Comparison of ENCODE assay signal across 5 fruit fly cellular contexts in the genomic region with DNA sequence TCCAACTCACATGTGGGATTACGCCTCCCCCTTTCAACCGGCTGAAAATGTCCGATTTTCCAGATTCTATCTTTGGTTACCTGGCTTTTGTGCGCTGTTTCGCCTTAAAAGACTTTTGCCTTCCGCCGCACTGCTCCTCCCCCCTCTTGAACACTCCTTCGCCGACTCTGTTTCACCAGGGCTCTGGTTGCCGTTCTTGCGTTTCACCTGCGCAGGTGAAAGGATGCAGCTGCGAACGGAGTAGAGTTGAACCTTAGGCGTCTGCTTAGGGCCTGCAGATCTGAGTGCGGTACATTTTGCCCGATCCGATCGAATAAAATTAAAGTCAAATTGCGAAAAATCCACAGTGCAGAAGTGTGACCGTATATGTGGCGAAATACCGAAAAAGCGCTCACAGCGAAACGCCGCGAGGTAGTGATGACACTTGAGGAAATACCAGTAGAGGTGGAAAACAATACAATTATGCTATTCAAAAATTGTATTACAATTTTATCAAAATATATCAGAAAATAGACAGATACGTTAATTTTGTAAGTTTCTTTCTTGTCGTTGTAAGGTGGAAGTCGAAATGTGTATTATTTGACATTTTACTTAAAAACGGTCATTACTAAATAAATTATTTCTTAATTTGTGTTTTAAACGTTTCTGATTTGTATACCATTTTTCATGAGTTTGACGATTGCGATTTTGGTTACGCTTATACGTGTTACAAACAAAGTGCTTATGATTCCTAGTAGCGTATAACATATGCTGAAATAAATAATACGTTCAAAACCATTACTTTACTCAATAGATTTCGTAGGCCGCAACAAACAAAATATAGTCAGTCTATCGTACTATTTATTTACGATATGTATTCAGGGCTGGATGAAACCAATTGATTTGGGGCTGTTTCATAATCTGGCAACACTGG.
TF ChIP-seq lines count a peak whose summit lies in the region.

CG6664 (minus strand) TSS at position 518 of the 913 bp plus-strand sequence.
CG7728 (plus strand) TSS at position 874 of the 913 bp plus-strand sequence.

- TF ChIP-seq CTCF in whole organism, embryonic (GFP tag; optimal IDR thresholded peaks at IDR 0.05; lab: Kevin White, UChicago): no peak

TF ChIP-seq in whole organism, adult, 20 proteins besides CTCF, POLR2A, EP300 and RAD21 (continues in another document):
- TF ChIP-seq CG1620 (GFP tag; optimal IDR thresholded peaks at IDR 0.05; lab: Kevin White, UChicago) (peak; percentile 37), Mnt (GFP tag; optimal IDR thresholded peaks at IDR 0.05; lab: Kevin White, UChicago) (peak; percentile 98), bab1 (GFP tag; optimal IDR thresholded peaks at IDR 0.05; lab: Kevin White, UChicago) (peak; percentile 54), CG12768 (GFP tag; optimal IDR thresholded peaks at IDR 0.05; lab: Kevin White, UChicago) (peak; percentile 61), cic (GFP tag; optimal IDR thresholded peaks at IDR 0.05; lab: Kevin White, UChicago) (no peak), CG14711 (tag; optimal IDR thresholded peaks at IDR 0.05; lab: Kevin White, UChicago) (no peak), Crg-1 (GFP tag; optimal IDR thresholded peaks at IDR 0.05; lab: Kevin White, UChicago) (peak; percentile 15), CG7101 (tag; optimal IDR thresholded peaks at IDR 0.05; lab: Kevin White, UChicago) (peak; percentile 46), CG5204 (GFP tag; optimal IDR thresholded peaks at IDR 0.05; lab: Kevin White, UChicago) (no peak), CG33017 (tag; optimal IDR thresholded peaks at IDR 0.05; lab: Kevin White, UChicago) (no peak), pad (GFP tag; optimal IDR thresholded peaks at IDR 0.05; lab: Kevin White, UChicago) (peak; percentile 16), CG11617 (GFP tag; optimal IDR thresholded peaks at IDR 0.05; lab: Kevin White, UChicago) (peak; percentile 66), Hr96 (GFP tag; optimal IDR thresholded peaks at IDR 0.05; lab: Kevin White, UChicago) (peak; percentile 68), toe (GFP tag; optimal IDR thresholded peaks at IDR 0.05; lab: Kevin White, UChicago) (peak; percentile 69), ovo (GFP tag; optimal IDR thresholded peaks at IDR 0.05; lab: Kevin White, UChicago) (peak; percentile 60), Clk (GFP tag; optimal IDR thresholded peaks at IDR 0.05; lab: Kevin White, UChicago) (peak; percentile 21)

TF ChIP-seq in whole organism, embryonic, 481 proteins besides CTCF, POLR2A, EP300 and RAD21 (continues in another document):
- peak; percentile 25 for TF ChIP-seq Fer2 (tag; optimal IDR thresholded peaks at IDR 0.05; lab: Kevin White, UChicago)
- peak; percentile 68 for TF ChIP-seq CG13424 (tag; optimal IDR thresholded peaks at IDR 0.05; lab: Kevin White, UChicago)
- peak; percentile 19 for TF ChIP-seq Atf3 (GFP tag; optimal IDR thresholded peaks at IDR 0.05; lab: Kevin White, UChicago)
- no peak for TF ChIP-seq ro (GFP tag; IDR thresholded peaks at IDR 0.05; lab: Robert Waterston, UW)
- peak; percentile 20 for TF ChIP-seq fd96Cb (tag; optimal IDR thresholded peaks at IDR 0.05; lab: Kevin White, UChicago)
- TF ChIP-seq phol (tag; optimal IDR thresholded peaks at IDR 0.05; lab: Kevin White, UChicago): peak; percentile 58
- no peak for TF ChIP-seq CG10274 (GFP tag; optimal IDR thresholded peaks at IDR 0.05; lab: Kevin White, UChicago)
- no peak for TF ChIP-seq nom (GFP tag; optimal IDR thresholded peaks at IDR 0.05; lab: Kevin White, UChicago)
- TF ChIP-seq cas (GFP tag; IDR thresholded peaks at IDR 0.05; lab: Robert Waterston, UW): no peak
- peak; percentile 50 for TF ChIP-seq bcd (GFP tag; optimal IDR thresholded peaks at IDR 0.05; lab: Kevin White, UChicago)
- peak; percentile 59; the same call in 2 of the 3 replicates for TF ChIP-seq knrl (GFP tag; IDR thresholded peaks at IDR 0.05; lab: Robert Waterston, UW; ENCODE audit: partially characterized antibody)
- peak; percentile 45; the same call in 2 of the 3 replicates for TF ChIP-seq HLH4C (GFP tag; IDR thresholded peaks at IDR 0.05; lab: Robert Waterston, UW; ENCODE audit: partially characterized antibody)
- peak; percentile 41 for TF ChIP-seq Chrac-16 (GFP tag; optimal IDR thresholded peaks at IDR 0.05; lab: Kevin White, UChicago)
- no peak for TF ChIP-seq Hand (GFP tag; optimal IDR thresholded peaks at IDR 0.05; lab: Kevin White, UChicago)
- no peak for TF ChIP-seq CG16779 (GFP tag; IDR thresholded peaks at IDR 0.05; lab: Robert Waterston, UW)

TF ChIP-seq in whole organism, prepupa, 60 proteins besides CTCF, POLR2A, EP300 and RAD21 (continues in another document):
- TF ChIP-seq CG6163 (GFP tag; IDR thresholded peaks at IDR 0.05; lab: Robert Waterston, UW): 0 out of 3 replicates have a peak, but pooled peaks have one; percentile 47
- TF ChIP-seq pdm3 (GFP tag; optimal IDR thresholded peaks at IDR 0.05; lab: Kevin White, UChicago): no peak
- peak; percentile 15 for TF ChIP-seq dac (GFP tag; optimal IDR thresholded peaks at IDR 0.05; lab: Kevin White, UChicago)
- no peak for TF ChIP-seq acj6 (GFP tag; optimal IDR thresholded peaks at IDR 0.05; lab: Kevin White, UChicago)
- peak; percentile 57 for TF ChIP-seq cyc (GFP tag; optimal IDR thresholded peaks at IDR 0.05; lab: Kevin White, UChicago)
- TF ChIP-seq CG3032 (tag; optimal IDR thresholded peaks at IDR 0.05; lab: Kevin White, UChicago): peak; percentile 64
- no peak for TF ChIP-seq vri (GFP tag; optimal IDR thresholded peaks at IDR 0.05; lab: Kevin White, UChicago)
- TF ChIP-seq topi (GFP tag; optimal IDR thresholded peaks at IDR 0.05; lab: Kevin White, UChicago): peak; percentile 60
- TF ChIP-seq Eip78C (GFP tag; lab: Kevin White, UChicago): peak; percentile 60
- TF ChIP-seq achi (GFP tag; optimal IDR thresholded peaks at IDR 0.05; lab: Kevin White, UChicago): no peak
- no peak for TF ChIP-seq CG6276 (GFP tag; optimal IDR thresholded peaks at IDR 0.05; lab: Kevin White, UChicago)
- TF ChIP-seq Sox102F (GFP tag; optimal IDR thresholded peaks at IDR 0.05; lab: Kevin White, UChicago): no peak
- TF ChIP-seq CG11762 (GFP tag; optimal IDR thresholded peaks at IDR 0.05; lab: Kevin White, UChicago; ENCODE audit: insufficient read depth): peak; percentile 37
- TF ChIP-seq CG8119 (GFP tag; IDR thresholded peaks at IDR 0.05; lab: Robert Waterston, UW): no peak
- TF ChIP-seq lz (GFP tag; optimal IDR thresholded peaks at IDR 0.05; lab: Kevin White, UChicago): peak; percentile 71
- no peak for TF ChIP-seq CG6854 (GFP tag; optimal IDR thresholded peaks at IDR 0.05; lab: Kevin White, UChicago)
- no peak for TF ChIP-seq Eip75B (GFP tag; optimal IDR thresholded peaks at IDR 0.05; lab: Kevin White, UChicago)

TF ChIP-seq in whole organism, pupa, 21 proteins besides CTCF, POLR2A, EP300 and RAD21 (continues in another document):
- TF ChIP-seq CG12605 (GFP tag; IDR thresholded peaks at IDR 0.05; lab: Robert Waterston, UW) (no peak), rn (GFP tag; IDR thresholded peaks at IDR 0.05; lab: Robert Waterston, UW) (no peak), CG15710 (tag; optimal IDR thresholded peaks at IDR 0.05; lab: Kevin White, UChicago) (peak; percentile 44), CG4496 (GFP tag; IDR thresholded peaks at IDR 0.05; lab: Robert Waterston, UW) (peak; percentile 57; the same call in 1 of the 3 replicates), Snoo (tag; optimal IDR thresholded peaks at IDR 0.05; lab: Kevin White, UChicago) (no peak), Pif1A (GFP tag; optimal IDR thresholded peaks at IDR 0.05; lab: Kevin White, UChicago) (no peak), CG9948 (tag; optimal IDR thresholded peaks at IDR 0.05; lab: Kevin White, UChicago) (peak; percentile 15), CG13204 (GFP tag; optimal IDR thresholded peaks at IDR 0.05; lab: Kevin White, UChicago) (no peak), CG17806 (tag; optimal IDR thresholded peaks at IDR 0.05; lab: Kevin White, UChicago) (peak; percentile 25), fd96Ca (GFP tag; IDR thresholded peaks at IDR 0.05; lab: Robert Waterston, UW) (peak; percentile 37; the same call in 1 of the 3 replicates), Pif1B (GFP tag; optimal IDR thresholded peaks at IDR 0.05; lab: Kevin White, UChicago) (no peak), D1 (tag; optimal IDR thresholded peaks at IDR 0.05; lab: Kevin White, UChicago) (no peak), gl (tag; optimal IDR thresholded peaks at IDR 0.05; lab: Kevin White, UChicago) (no peak), CG8301 (tag; optimal IDR thresholded peaks at IDR 0.05; lab: Kevin White, UChicago) (no peak), CG14655 (GFP tag; optimal IDR thresholded peaks at IDR 0.05; lab: Kevin White, UChicago) (no peak), CG10348 (GFP tag; IDR thresholded peaks at IDR 0.05; lab: Robert Waterston, UW) (no peak), CG32121 (GFP tag; IDR thresholded peaks at IDR 0.05; lab: Robert Waterston, UW) (no peak), CG8159 (tag; optimal IDR thresholded peaks at IDR 0.05; lab: Kevin White, UChicago) (peak; percentile 63)

TF ChIP-seq in whole organism, wandering third instar larva, 38 proteins besides CTCF, POLR2A, EP300 and RAD21 (continues in another document):
- TF ChIP-seq brk (GFP tag; optimal IDR thresholded peaks at IDR 0.05; lab: Kevin White, UChicago) (no peak), sage (GFP tag; optimal IDR thresholded peaks at IDR 0.05; lab: Kevin White, UChicago) (no peak), N (GFP tag; optimal IDR thresholded peaks at IDR 0.05; lab: Kevin White, UChicago) (no peak), dsf (GFP tag; optimal IDR thresholded peaks at IDR 0.05; lab: Kevin White, UChicago; ENCODE audit: borderline replicate concordance) (no peak), Dfd (GFP tag; optimal IDR thresholded peaks at IDR 0.05; lab: Kevin White, UChicago) (no peak), tai (GFP tag; optimal IDR thresholded peaks at IDR 0.05; lab: Kevin White, UChicago) (no peak), Abd-B (GFP tag; optimal IDR thresholded peaks at IDR 0.05; lab: Kevin White, UChicago) (no peak), Myc (optimal IDR thresholded peaks at IDR 0.05; lab: Kevin White, UChicago) (peak; percentile 23), jim (GFP tag; optimal IDR thresholded peaks at IDR 0.05; lab: Kevin White, UChicago) (peak; percentile 4), pan (optimal IDR thresholded peaks at IDR 0.05; lab: Kevin White, UChicago) (no peak), dmrt93B (GFP tag; optimal IDR thresholded peaks at IDR 0.05; lab: Kevin White, UChicago) (peak; percentile 50), h (GFP tag; optimal IDR thresholded peaks at IDR 0.05; lab: Kevin White, UChicago) (peak; percentile 34), lola (GFP tag; optimal IDR thresholded peaks at IDR 0.05; lab: Kevin White, UChicago) (no peak), Dif (GFP tag; optimal IDR thresholded peaks at IDR 0.05; lab: Kevin White, UChicago; ENCODE audit: partially characterized antibody) (no peak), Sp1 (GFP tag; optimal IDR thresholded peaks at IDR 0.05; lab: Kevin White, UChicago) (peak; percentile 56), Mio (GFP tag; optimal IDR thresholded peaks at IDR 0.05; lab: Kevin White, UChicago) (no peak), OdsH (GFP tag; optimal IDR thresholded peaks at IDR 0.05; lab: Kevin White, UChicago) (peak; percentile 44), br (GFP tag; optimal IDR thresholded peaks at IDR 0.05; lab: Kevin White, UChicago) (peak; percentile 5), sv (GFP tag; optimal IDR thresholded peaks at IDR 0.05; lab: Kevin White, UChicago) (peak; percentile 38), woc (GFP tag; optimal IDR thresholded peaks at IDR 0.05; lab: Kevin White, UChicago) (peak; percentile 84), GATAd (GFP tag; optimal IDR thresholded peaks at IDR 0.05; lab: Kevin White, UChicago) (no peak)
